Fruit fly (Drosophila melanogaster) whole organism, adult: ENCODE data around the gene mRpS34.
A peak's percentile ranks its signal among the peaks of the same experiment; 100 is the strongest.

ENCODE experiments used
- CG11617 ChIP-seq: fragments of 200-800 bp; sonication (Bioruptor generic); optimal IDR thresholded peaks from 2 replicates; lab custom pipeline; 2017; ENCODE audit warnings: mild to moderate bottlenecking, missing biosample characterization, missing genetic modification reagents, missing genetic modification characterization
- CG12768 ChIP-seq: fragments of 200-800 bp; sonication (Bioruptor generic); optimal IDR thresholded peaks from 2 replicates; lab custom pipeline; 2017; ENCODE audit warnings: missing biosample characterization, missing genetic modification characterization, mild to moderate bottlenecking, moderate library complexity, missing genetic modification reagents
- CG14711 ChIP-seq: fragments of 200-800 bp; sonication (Bioruptor generic); optimal IDR thresholded peaks from 2 replicates; lab custom pipeline; 2018; ENCODE audit warnings: missing biosample characterization, mild to moderate bottlenecking, missing genetic modification characterization, moderate library complexity
- CG1620 ChIP-seq: fragments of 200-800 bp; sonication (Bioruptor generic); optimal IDR thresholded peaks from 2 replicates; lab custom pipeline; 2016; ENCODE audit warnings: missing biosample characterization, missing genetic modification characterization
- CG33017 ChIP-seq: fragments of 200-800 bp; sonication (Bioruptor generic); optimal IDR thresholded peaks from 2 replicates; lab custom pipeline; 2018; ENCODE audit warnings: missing biosample characterization, mild to moderate bottlenecking, missing genetic modification characterization, moderate library complexity
- CG5204 ChIP-seq: fragments of 200-800 bp; sonication (Bioruptor generic); optimal IDR thresholded peaks from 2 replicates; lab custom pipeline; 2016; ENCODE audit warnings: missing biosample characterization, missing genetic modification characterization
- CG7045 ChIP-seq: fragments of 200-800 bp; sonication (Bioruptor generic); optimal IDR thresholded peaks from 2 replicates; lab custom pipeline; 2017; ENCODE audit warnings: missing biosample characterization, mild to moderate bottlenecking, missing genetic modification characterization
- CG7101 ChIP-seq: fragments of 200-800 bp; sonication (Bioruptor generic); optimal IDR thresholded peaks from 2 replicates; lab custom pipeline; 2018; ENCODE audit warnings: missing biosample characterization, mild to moderate bottlenecking, missing genetic modification characterization, moderate library complexity
- Clk ChIP-seq: fragments of 200-800 bp; sonication (Bioruptor generic); optimal IDR thresholded peaks from 2 replicates; lab custom pipeline; 2017; ENCODE audit warnings: missing biosample characterization, missing genetic modification characterization
- Crg-1 ChIP-seq: fragments of 200-800 bp; sonication (Bioruptor generic); optimal IDR thresholded peaks from 2 replicates; lab custom pipeline; 2016; ENCODE audit warnings: missing biosample characterization, missing genetic modification characterization
- Hr96 ChIP-seq: fragments of 200-800 bp; sonication (Bioruptor generic); optimal IDR thresholded peaks from 2 replicates; lab custom pipeline; 2016; ENCODE audit warnings: missing biosample characterization, missing genetic modification characterization
- Mnt ChIP-seq: fragments of 200-800 bp; sonication (Bioruptor generic); optimal IDR thresholded peaks from 2 replicates; lab custom pipeline; 2016; ENCODE audit warnings: missing biosample characterization, mild to moderate bottlenecking, missing genetic modification characterization
- bab1 ChIP-seq: fragments of 200-800 bp; sonication (Bioruptor generic); optimal IDR thresholded peaks from 3 replicates; lab custom pipeline; 2019; ENCODE audit warnings: missing biosample characterization, mild to moderate bottlenecking, missing genetic modification characterization, moderate library complexity
- cic ChIP-seq: fragments of 200-800 bp; sonication (Bioruptor generic); optimal IDR thresholded peaks from 2 replicates; lab custom pipeline; 2017; ENCODE audit warnings: missing biosample characterization, mild to moderate bottlenecking, missing genetic modification characterization, moderate library complexity
- cnc ChIP-seq, 2 experiments: fragments of >200 bp; optimal IDR thresholded peaks; 2 replicates each; lab custom pipeline; 2017
- kay ChIP-seq: fragments of 200-800 bp; sonication (Bioruptor generic); peaks from one replicate; lab custom pipeline; 2016; ENCODE audit warnings: missing biosample characterization, missing genetic modification characterization, borderline replicate concordance
- ovo ChIP-seq: fragments of 200-800 bp; sonication (Bioruptor generic); optimal IDR thresholded peaks from 2 replicates; lab custom pipeline; 2016; ENCODE audit warnings: missing biosample characterization, missing genetic modification characterization
- pad ChIP-seq: fragments of 200-800 bp; sonication (Bioruptor generic); optimal IDR thresholded peaks from 3 replicates; lab custom pipeline; 2017; ENCODE audit warnings: missing biosample characterization, missing genetic modification characterization, mild to moderate bottlenecking, moderate library complexity, missing genetic modification reagents
- tj ChIP-seq: fragments of 200-800 bp; sonication (Bioruptor generic); optimal IDR thresholded peaks from 3 replicates; lab custom pipeline; 2017; ENCODE audit warnings: missing biosample characterization, mild to moderate bottlenecking, missing genetic modification characterization, moderate library complexity
- toe ChIP-seq: fragments of 200-800 bp; sonication (Bioruptor generic); optimal IDR thresholded peaks from 2 replicates; lab custom pipeline; 2016; ENCODE audit warnings: missing biosample characterization, missing genetic modification characterization

Gene mRpS34

dm6 chr3L:16351770-16352429, 4.0 kb downstream of the mRpS34 start, which contains the start of the genes Golgin104 and Tcs3:
Gene Golgin104, minus strand, starts transcription at chr3L:16351951.
Gene Tcs3, plus strand, starts transcription at chr3L:16351991.
- no peak for TF ChIP-seq cic (GFP tag; lab: Kevin White, UChicago)
- TF ChIP-seq bab1 (GFP tag; lab: Kevin White, UChicago): peak; percentile 57

- no peak for TF ChIP-seq bab1 (GFP tag; lab: Kevin White, UChicago)
- no peak for TF ChIP-seq CG11617
- no peak for TF ChIP-seq CG7045 (GFP tag; lab: Kevin White, UChicago)
- TF ChIP-seq cic (GFP tag; lab: Kevin White, UChicago): no peak
- TF ChIP-seq CG14711 (tag; lab: Kevin White, UChicago): no peak
Observed at dm6 chr3L:16354197-16354596, 6.3 kb downstream of the mRpS34 start, which contains the start of gene Pdh. Gene Pdh, minus strand, starts transcription at chr3L:16354297.

dm6 chr3L:16356171-16356765, 8.4 kb downstream of the mRpS34 start:
- no peak for TF ChIP-seq CG11617
- TF ChIP-seq toe (GFP tag; lab: Kevin White, UChicago): no peak
- TF ChIP-seq CG14711 (tag; lab: Kevin White, UChicago): no peak
- no peak for TF ChIP-seq pad
- peak; percentile 18 for TF ChIP-seq CG12768
- TF ChIP-seq CG1620 (GFP tag; lab: Kevin White, UChicago): no peak
- no peak for TF ChIP-seq Clk (GFP tag; lab: Kevin White, UChicago)
- peak; percentile 88 for TF ChIP-seq kay (GFP tag; lab: Kevin White, UChicago)
- no peak for TF ChIP-seq bab1 (GFP tag; lab: Kevin White, UChicago)
- TF ChIP-seq CG33017 (tag; lab: Kevin White, UChicago): peak; percentile 7
- TF ChIP-seq Mnt (GFP tag; lab: Kevin White, UChicago): peak; percentile 14
- TF ChIP-seq CG7101 (tag; lab: Kevin White, UChicago): peak; percentile 13
- no peak for TF ChIP-seq CG5204 (GFP tag; lab: Kevin White, UChicago)
- no peak for TF ChIP-seq tj
- TF ChIP-seq cnc (optimal IDR thresholded peaks at IDR 0.05; lab: Kevin White, UChicago): no peak
- TF ChIP-seq CG7045 (GFP tag; lab: Kevin White, UChicago): no peak
- TF ChIP-seq ovo (GFP tag; lab: Kevin White, UChicago): no peak
- no peak for TF ChIP-seq Hr96
- TF ChIP-seq Crg-1 (GFP tag; lab: Kevin White, UChicago): no peak
- TF ChIP-seq cic (GFP tag; lab: Kevin White, UChicago): no peak

dm6 chr3L:16357187-16357728, 9.4 kb downstream of the mRpS34 start:
- TF ChIP-seq pad (no peak), Hr96 (no peak), Crg-1 (GFP tag; lab: Kevin White, UChicago) (no peak), CG1620 (GFP tag; lab: Kevin White, UChicago) (no peak), tj (no peak), Clk (GFP tag; lab: Kevin White, UChicago) (no peak), CG7101 (tag; lab: Kevin White, UChicago) (no peak), cic (GFP tag; lab: Kevin White, UChicago) (no peak), ovo (GFP tag; lab: Kevin White, UChicago) (no peak), CG5204 (GFP tag; lab: Kevin White, UChicago) (no peak), CG11617 (no peak), toe (GFP tag; lab: Kevin White, UChicago) (no peak), CG7045 (GFP tag; lab: Kevin White, UChicago) (no peak), CG14711 (tag; lab: Kevin White, UChicago) (no peak)

- TF ChIP-seq CG12768 (no peak), toe (GFP tag; lab: Kevin White, UChicago) (no peak), pad (no peak), cic (GFP tag; lab: Kevin White, UChicago) (no peak), CG5204 (GFP tag; lab: Kevin White, UChicago) (no peak), CG11617 (no peak), bab1 (GFP tag; lab: Kevin White, UChicago) (no peak), Crg-1 (GFP tag; lab: Kevin White, UChicago) (no peak), Mnt (GFP tag; lab: Kevin White, UChicago) (no peak), kay (GFP tag; lab: Kevin White, UChicago) (no peak), cnc (optimal IDR thresholded peaks at IDR 0.05; lab: Kevin White, UChicago) (no peak), CG7101 (tag; lab: Kevin White, UChicago) (no peak), Hr96 (no peak), CG14711 (tag; lab: Kevin White, UChicago) (no peak), tj (no peak), Clk (GFP tag; lab: Kevin White, UChicago) (no peak), CG7045 (GFP tag; lab: Kevin White, UChicago) (no peak)
Observed at dm6 chr3L:16357860-16358259, 10.0 kb downstream of the mRpS34 start.

- TF ChIP-seq CG14711 (tag; lab: Kevin White, UChicago) (no peak), CG7045 (GFP tag; lab: Kevin White, UChicago) (no peak), Hr96 (no peak), CG33017 (tag; lab: Kevin White, UChicago) (peak; percentile 43)
Observed at dm6 chr3L:16359219-16359748, 11.4 kb downstream of the mRpS34 start, which contains the start of gene ringer. Gene ringer, minus strand, starts transcription at chr3L:16359428.
